Fruit fly (Drosophila melanogaster) whole organism, embryonic: ENCODE results near the gene Mec2.

ENCODE experiments used
- ATbp ChIP-seq: fragments of 200-800 bp; sonication (Bioruptor generic); optimal IDR thresholded peaks from 2 replicates; lab custom pipeline; 2017; ENCODE audit warnings: missing biosample characterization, mild to moderate bottlenecking, missing genetic modification characterization, missing genetic modification reagents
- CG10959 ChIP-seq: fragments of 200-800 bp; sonication (Bioruptor generic); IDR thresholded peaks from 2 replicates; pipeline ENCODE4 v1.3.6; 2022; ENCODE audit warnings: missing biosample characterization, missing genetic modification characterization
- CG12071 ChIP-seq: fragments of 200-800 bp; sonication (Bioruptor generic); optimal IDR thresholded peaks from 3 replicates; lab custom pipeline; 2018; ENCODE audit warnings: missing biosample characterization, mild to moderate bottlenecking, missing genetic modification characterization
- CG12155 ChIP-seq: fragments of 200-800 bp; sonication (Bioruptor generic); optimal IDR thresholded peaks from 3 replicates; lab custom pipeline; 2016; ENCODE audit warnings: missing biosample characterization, missing genetic modification characterization
- CG13424 ChIP-seq: fragments of 200-800 bp; sonication (Bioruptor generic); optimal IDR thresholded peaks from 2 replicates; lab custom pipeline; 2019; ENCODE audit warnings: missing biosample characterization, mild to moderate bottlenecking, missing genetic modification characterization, moderate library complexity
- CG14050 ChIP-seq: fragments of 200-800 bp; sonication (Bioruptor generic); IDR thresholded peaks from 3 replicates; pipeline ENCODE4 v1.3.6; 2022; ENCODE audit warnings: missing biosample characterization, missing genetic modification characterization
- CG15514 ChIP-seq: fragments of 200-800 bp; sonication (Bioruptor generic); optimal IDR thresholded peaks from 3 replicates; lab custom pipeline; 2017; ENCODE audit warnings: missing biosample characterization, missing genetic modification characterization, mild to moderate bottlenecking, moderate library complexity, missing genetic modification reagents
- CG16863 ChIP-seq: fragments of 200-800 bp; sonication (Bioruptor generic); optimal IDR thresholded peaks from 3 replicates; lab custom pipeline; 2016; ENCODE audit warnings: missing biosample characterization, missing genetic modification characterization
- CG17359 ChIP-seq: fragments of 200-800 bp; sonication (Bioruptor generic); optimal IDR thresholded peaks from 3 replicates; lab custom pipeline; 2018; ENCODE audit warnings: missing biosample characterization, mild to moderate bottlenecking, missing genetic modification characterization, moderate library complexity
- CG18619 ChIP-seq: fragments of 200-800 bp; sonication (Bioruptor generic); optimal IDR thresholded peaks from 3 replicates; lab custom pipeline; 2017; ENCODE audit warnings: missing biosample characterization, mild to moderate bottlenecking, missing genetic modification characterization
- CG32772 ChIP-seq: fragments of 200-800 bp; sonication (Bioruptor generic); IDR thresholded peaks from 2 replicates; pipeline ENCODE4 v1.3.6; 2022; ENCODE audit warnings: missing biosample characterization, missing genetic modification characterization
- CG34422 ChIP-seq: fragments of 200-800 bp; sonication (Bioruptor generic); IDR thresholded peaks from 3 replicates; pipeline ENCODE4 v1.3.6; 2022; ENCODE audit warnings: missing biosample characterization, missing genetic modification characterization
- CG3726 ChIP-seq: fragments of 200-800 bp; sonication (Bioruptor generic); IDR thresholded peaks from 3 replicates; pipeline ENCODE4, ENCODE4 v1.3.6; 2022; ENCODE audit warnings: missing biosample characterization, missing genetic modification characterization
- CG3847 ChIP-seq: fragments of 200-800 bp; sonication (Bioruptor generic); IDR thresholded peaks from 2 replicates; pipeline ENCODE4 v1.3.6; 2022; ENCODE audit warnings: missing biosample characterization, missing genetic modification characterization
- CG4617 ChIP-seq: fragments of 200-800 bp; sonication (Bioruptor generic); optimal IDR thresholded peaks from 3 replicates; lab custom pipeline; 2016; ENCODE audit warnings: missing biosample characterization, missing genetic modification characterization, borderline replicate concordance
- CG4730 ChIP-seq: fragments of 200-800 bp; sonication (Bioruptor generic); IDR thresholded peaks from 2 replicates; pipeline ENCODE4 v1.3.6; 2022; ENCODE audit warnings: missing biosample characterization, missing genetic modification characterization
- CG4820 ChIP-seq: fragments of 200-800 bp; sonication (Bioruptor generic); optimal IDR thresholded peaks from 3 replicates; lab custom pipeline; 2016; ENCODE audit warnings: missing biosample characterization, missing genetic modification characterization
- CG6689 ChIP-seq: fragments of 200-800 bp; sonication (Bioruptor generic); IDR thresholded peaks from 2 replicates; pipeline ENCODE4 v1.3.6; 2022; ENCODE audit warnings: missing biosample characterization, missing genetic modification characterization
- CG7786 ChIP-seq: fragments of 200-800 bp; sonication (Bioruptor generic); optimal IDR thresholded peaks from 2 replicates; lab custom pipeline; 2016; ENCODE audit warnings: missing biosample characterization, missing genetic modification characterization
- CG9609 ChIP-seq: fragments of 200-800 bp; sonication (Bioruptor generic); optimal IDR thresholded peaks from 3 replicates; lab custom pipeline; 2016; ENCODE audit warnings: missing biosample characterization, missing genetic modification characterization
- CG9727 ChIP-seq: fragments of 200-800 bp; sonication (Bioruptor generic); optimal IDR thresholded peaks from 3 replicates; lab custom pipeline; 2017; ENCODE audit warnings: missing biosample characterization, mild to moderate bottlenecking, missing genetic modification characterization
- CrebB ChIP-seq: fragments of 200-800 bp; sonication (Bioruptor generic); optimal IDR thresholded peaks from 3 replicates; lab custom pipeline; 2018; ENCODE audit warnings: missing biosample characterization, mild to moderate bottlenecking, missing genetic modification characterization
- Dip3 ChIP-seq: fragments of 200-800 bp; sonication (Bioruptor generic); optimal IDR thresholded peaks from 3 replicates; lab custom pipeline; 2016; ENCODE audit warnings: missing biosample characterization, missing genetic modification characterization
- E2f1 ChIP-seq: fragments of 200-800 bp; sonication (Bioruptor generic); IDR thresholded peaks from 2 replicates; pipeline ENCODE4 v1.3.6; 2022; ENCODE audit warnings: missing biosample characterization, missing genetic modification characterization
- Gug ChIP-seq: fragments of 200-800 bp; sonication (Bioruptor generic); IDR thresholded peaks from 4 replicates; pipeline ENCODE4 v1.3.6; 2022; ENCODE audit warnings: missing biosample characterization, missing genetic modification characterization
- Lpt ChIP-seq: fragments of >200 bp; optimal IDR thresholded peaks from 2 replicates; lab custom pipeline; 2018; ENCODE audit warnings: missing biosample characterization, missing genetic modification characterization
- Meics ChIP-seq: fragments of 200-800 bp; sonication (Bioruptor generic); optimal IDR thresholded peaks from 2 replicates; lab custom pipeline; 2017; ENCODE audit warnings: missing biosample characterization, mild to moderate bottlenecking, missing genetic modification characterization
- Mrtf ChIP-seq: fragments of 200-800 bp; sonication (Bioruptor generic); IDR thresholded peaks from 3 replicates; pipeline ENCODE4 v1.3.6; 2022; ENCODE audit warnings: missing biosample characterization, missing genetic modification characterization
- Myb ChIP-seq: fragments of 200-800 bp; sonication (Bioruptor generic); optimal IDR thresholded peaks from 2 replicates; lab custom pipeline; 2016; ENCODE audit warnings: missing biosample characterization, missing genetic modification characterization
- Oli ChIP-seq: fragments of 200-800 bp; sonication (Bioruptor generic); optimal IDR thresholded peaks from 2 replicates; lab custom pipeline; 2018; ENCODE audit warnings: missing biosample characterization, mild to moderate bottlenecking, missing genetic modification characterization, moderate library complexity
- Opbp ChIP-seq: fragments of 200-800 bp; sonication (Bioruptor generic); IDR thresholded peaks from 3 replicates; pipeline ENCODE4 v1.3.6; 2022; ENCODE audit warnings: missing biosample characterization, missing genetic modification characterization; ENCODE audit not compliant: partially characterized antibody
- Sin3A ChIP-seq: fragments of >200 bp; optimal IDR thresholded peaks from 2 replicates; lab custom pipeline; 2018
- Sox102F ChIP-seq: fragments of 200-800 bp; sonication (Bioruptor generic); optimal IDR thresholded peaks from 2 replicates; lab custom pipeline; 2018; ENCODE audit warnings: missing biosample characterization, mild to moderate bottlenecking, missing genetic modification characterization, moderate library complexity
- Xbp1 ChIP-seq: fragments of 200-800 bp; sonication (Bioruptor generic); optimal IDR thresholded peaks from 3 replicates; lab custom pipeline; 2016; ENCODE audit warnings: missing biosample characterization, mild to moderate bottlenecking, missing genetic modification characterization
- dmrt11E ChIP-seq: fragments of 200-800 bp; sonication (Bioruptor generic); optimal IDR thresholded peaks from 3 replicates; lab custom pipeline; 2018; ENCODE audit warnings: missing biosample characterization, mild to moderate bottlenecking, missing genetic modification characterization, moderate library complexity
- dmrt99B ChIP-seq: fragments of 200-800 bp; sonication (Bioruptor generic); optimal IDR thresholded peaks from 2 replicates; lab custom pipeline; 2018; ENCODE audit warnings: missing biosample characterization, mild to moderate bottlenecking, missing genetic modification characterization, moderate library complexity
- fu2 ChIP-seq: fragments of 200-800 bp; sonication (Bioruptor generic); optimal IDR thresholded peaks from 2 replicates; lab custom pipeline; 2016; ENCODE audit warnings: missing biosample characterization, missing genetic modification characterization
- gcm2 ChIP-seq: fragments of 200-800 bp; sonication (Bioruptor generic); optimal IDR thresholded peaks from 2 replicates; lab custom pipeline; 2016; ENCODE audit warnings: missing biosample characterization, missing genetic modification characterization
- grau ChIP-seq: fragments of 200-800 bp; optimal IDR thresholded peaks from 3 replicates; lab custom pipeline; 2019; ENCODE audit warnings: missing biosample characterization, mild to moderate bottlenecking, missing genetic modification characterization, moderate library complexity
- lbe ChIP-seq: fragments of 200-800 bp; sonication (Bioruptor generic); optimal IDR thresholded peaks from 2 replicates; lab custom pipeline; 2016; ENCODE audit warnings: missing biosample characterization, mild to moderate bottlenecking, missing genetic modification characterization
- maf-S ChIP-seq: fragments of 200-800 bp; sonication (Bioruptor generic); optimal IDR thresholded peaks from 2 replicates; lab custom pipeline; 2016; ENCODE audit warnings: missing biosample characterization, missing genetic modification characterization
- pan ChIP-seq, 4 experiments: fragments of >200 bp in 3 of 4; fragments of 200-800 bp in 1 of 4; sonication (Bioruptor generic) in 1 of 4; optimal IDR thresholded peaks in 3 of 4; IDR thresholded peaks in 1 of 4; 2 replicates each; pipeline versions ENCODE4 v1.3.6 to Lab custom; 2017 to 2022; ENCODE audit warnings: missing biosample characterization in 2 of 4, missing genetic modification characterization in 2 of 4, mixed read lengths in 1 of 4
- pb ChIP-seq: fragments of 200-800 bp; sonication (Bioruptor generic); optimal IDR thresholded peaks from 3 replicates; lab custom pipeline; 2016; ENCODE audit warnings: missing biosample characterization, missing genetic modification characterization
- peb ChIP-seq: fragments of 200-800 bp; sonication (Bioruptor generic); IDR thresholded peaks from 2 replicates; pipeline ENCODE4 v1.3.6; 2022; ENCODE audit warnings: missing biosample characterization, missing genetic modification characterization
- phol ChIP-seq: fragments of 200-800 bp; sonication (Bioruptor generic); optimal IDR thresholded peaks from 3 replicates; lab custom pipeline; 2018; ENCODE audit warnings: missing biosample characterization, mild to moderate bottlenecking, missing genetic modification characterization, moderate library complexity
- pum ChIP-seq: fragments of 200-800 bp; sonication (Bioruptor generic); optimal IDR thresholded peaks from 2 replicates; lab custom pipeline; 2016; ENCODE audit warnings: missing biosample characterization, missing genetic modification characterization
- so ChIP-seq: fragments of 200-800 bp; sonication (Bioruptor generic); IDR thresholded peaks from 3 replicates; pipeline ENCODE4 v1.3.6; 2022; ENCODE audit warnings: missing biosample characterization, missing genetic modification characterization
- tio ChIP-seq: fragments of 200-800 bp; sonication (Bioruptor generic); optimal IDR thresholded peaks from 2 replicates; lab custom pipeline; 2017; ENCODE audit warnings: missing biosample characterization, missing genetic modification characterization, inconsistent platforms
- usp ChIP-seq: fragments of >200 bp; optimal IDR thresholded peaks from 2 replicates; lab custom pipeline; 2017; ENCODE audit warnings: missing biosample characterization, missing genetic modification characterization
- wor ChIP-seq: fragments of 200-800 bp; sonication (Bioruptor generic); IDR thresholded peaks from 2 replicates; pipeline ENCODE4 v1.3.6; 2022; ENCODE audit warnings: missing biosample characterization, missing genetic modification characterization
- yki ChIP-seq: fragments of >200 bp; optimal IDR thresholded peaks from 3 replicates; lab custom pipeline; 2018

Gene Mec2

DNA sequence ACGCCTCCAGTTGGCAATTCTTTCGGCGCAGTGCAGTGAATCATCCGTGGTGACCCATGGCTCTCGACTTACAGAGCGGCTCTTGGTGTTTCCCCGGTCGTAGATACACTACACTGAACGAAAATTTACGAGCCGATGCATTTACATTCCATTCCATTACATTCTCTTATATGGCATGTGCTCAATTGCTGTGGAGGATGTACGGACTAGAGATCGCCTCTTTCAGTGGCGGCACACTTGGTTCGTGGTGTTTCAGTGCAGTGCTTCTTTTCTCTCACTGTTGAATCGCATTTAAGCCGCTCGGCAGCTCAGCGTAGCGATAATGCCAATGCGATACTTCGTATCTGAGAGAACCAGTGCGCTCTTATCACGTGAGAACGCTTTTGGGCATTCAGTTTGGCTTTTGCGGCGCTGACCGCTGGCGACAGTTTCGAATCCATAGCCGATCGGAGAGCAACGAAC, at the start of gene Mec2 (continued):
- TF ChIP-seq CG4617 (GFP tag; lab: Kevin White, UChicago) (no peak), E2f1 (GFP tag; lab: Robert Waterston, UW) (peak; percentile 56), CG16863 (GFP tag; lab: Kevin White, UChicago) (peak; percentile 54), dmrt11E (tag; lab: Kevin White, UChicago) (peak; percentile 28), phol (tag; lab: Kevin White, UChicago) (peak; percentile 18), CG32772 (no peak), CG15514 (peak; percentile 32), CG4730 (GFP tag; lab: Robert Waterston, UW) (peak; percentile 31; the same call in 1 of the 2 replicates), Dip3 (GFP tag; lab: Kevin White, UChicago) (peak; percentile 4), CG14050 (GFP tag; lab: Robert Waterston, UW) (peak; percentile 53; the same call in 2 of the 3 replicates), CG3726 (GFP tag; lab: Robert Waterston, UW) (0 out of 3 replicates have a peak, but pooled peaks have one; percentile 23), Gug (GFP tag; lab: Robert Waterston, UW) (peak; percentile 50; the same call in 3 of the 4 replicates), CG3847 (peak; percentile 39; the same call in 1 of the 2 replicates), CG9727 (GFP tag; lab: Kevin White, UChicago) (peak; percentile 31), CG9609 (GFP tag; lab: Kevin White, UChicago) (peak; percentile 59), dmrt99B (tag; lab: Kevin White, UChicago) (peak; percentile 56), wor (peak; percentile 34; the same call in 1 of the 2 replicates), gcm2 (GFP tag; lab: Kevin White, UChicago) (peak; percentile 5), pb (GFP tag; lab: Kevin White, UChicago) (peak; percentile 52), CG6689 (GFP tag; lab: Robert Waterston, UW) (0 out of 2 replicates have a peak, but pooled peaks have one; percentile 23), maf-S (peak; percentile 35), CG12155 (peak; percentile 0), Xbp1 (GFP tag; lab: Kevin White, UChicago) (peak; percentile 68), Oli (peak; percentile 62), tio (GFP tag; lab: Kevin White, UChicago) (no peak), Lpt (GFP tag; lab: Kevin White, UChicago) (no peak), CG34422 (GFP tag; lab: Robert Waterston, UW) (peak; percentile 32; the same call in 1 of the 3 replicates), CG17359 (tag; lab: Kevin White, UChicago) (peak; percentile 27), Sin3A (lab: Kevin White, UChicago) (no peak), usp (no peak), yki (lab: Kevin White, UChicago) (no peak), grau (tag; lab: Kevin White, UChicago) (peak; percentile 59), CG12071 (GFP tag; lab: Kevin White, UChicago) (peak; percentile 12), CrebB (tag; lab: Kevin White, UChicago) (peak; percentile 29), Sox102F (peak; percentile 73), CG4820 (GFP tag; lab: Kevin White, UChicago) (peak; percentile 24), Mrtf (GFP tag; lab: Robert Waterston, UW) (0 out of 3 replicates have a peak, but pooled peaks have one; percentile 38), fu2 (GFP tag; lab: Kevin White, UChicago) (peak; percentile 16), CG13424 (tag; lab: Kevin White, UChicago) (peak; percentile 1), pan (optimal IDR thresholded peaks at IDR 0.05; lab: Kevin White, UChicago) (no peak), pan (GFP tag; optimal IDR thresholded peaks at IDR 0.05 in 1 of 2, IDR thresholded peaks at IDR 0.05 in 1 of 2) (peak in 1 of 2 experiments; percentile 52), Opbp (GFP tag; lab: Robert Waterston, UW) (no peak), lbe (GFP tag; lab: Kevin White, UChicago) (peak; percentile 44), Meics (GFP tag; lab: Kevin White, UChicago) (peak; percentile 23), Myb (GFP tag; lab: Kevin White, UChicago) (peak; percentile 53), peb (GFP tag; lab: Robert Waterston, UW) (no peak), ATbp (GFP tag; lab: Kevin White, UChicago) (peak; percentile 59), CG7786 (peak; percentile 29), CG18619 (GFP tag; lab: Kevin White, UChicago) (peak; percentile 30), so (GFP tag; lab: Robert Waterston, UW) (0 out of 3 replicates have a peak, but pooled peaks have one; percentile 31), CG10959 (GFP tag; lab: Robert Waterston, UW) (no peak), pum (GFP tag; lab: Kevin White, UChicago) (peak; percentile 23)
